Fruit fly (Drosophila melanogaster) whole organism, prepupa: Measurements from ENCODE around the gene Gr22e.

Source experiments
- CG10669 ChIP-seq: fragments of 200-800 bp; sonication (Bioruptor generic); optimal IDR thresholded peaks from 3 replicates; lab custom pipeline; 2018; ENCODE audit warnings: missing biosample characterization, mild to moderate bottlenecking, missing genetic modification characterization, moderate library complexity
- CG6854 ChIP-seq: fragments of 200-800 bp; sonication (Bioruptor generic); optimal IDR thresholded peaks from 2 replicates; lab custom pipeline; 2017; ENCODE audit warnings: missing biosample characterization, mild to moderate bottlenecking, missing genetic modification characterization
- Eip75B ChIP-seq: fragments of 200-800 bp; sonication (Bioruptor generic); optimal IDR thresholded peaks from 3 replicates; lab custom pipeline; 2016; ENCODE audit warnings: missing biosample characterization, missing genetic modification characterization
- achi ChIP-seq: fragments of 200-800 bp; sonication (Bioruptor generic); optimal IDR thresholded peaks from 3 replicates; lab custom pipeline; 2016; ENCODE audit warnings: missing biosample characterization, missing genetic modification characterization
- fd59A ChIP-seq: fragments of 200-800 bp; sonication (Bioruptor generic); optimal IDR thresholded peaks from 2 replicates; lab custom pipeline; 2017; ENCODE audit warnings: missing biosample characterization, mild to moderate bottlenecking, missing genetic modification characterization, missing genetic modification reagents

DNA sequence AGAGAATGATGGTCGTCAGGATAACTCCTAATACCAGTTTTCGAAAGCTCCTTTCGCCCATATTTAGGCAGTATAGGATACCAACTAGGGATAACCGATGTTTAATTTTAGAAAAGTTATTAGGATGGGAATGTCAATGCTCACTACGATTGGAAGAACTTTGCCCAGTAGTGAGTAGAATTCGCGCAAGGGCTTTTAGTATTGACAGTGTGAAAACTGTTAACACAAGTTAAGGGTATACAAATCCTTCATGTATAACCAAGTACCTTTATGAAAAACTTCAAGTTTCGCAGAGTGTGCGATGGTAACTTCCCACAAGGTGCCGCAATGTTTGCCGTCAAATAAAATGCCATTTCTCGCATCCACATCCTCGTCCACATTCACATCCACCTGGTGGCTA, 39.4 kb downstream of the Gr22e start, which contains the start of gene CG31933:
- no peak for TF ChIP-seq CG6854 (GFP tag; lab: Kevin White, UChicago)
- TF ChIP-seq Eip75B (GFP tag; lab: Kevin White, UChicago): no peak
- TF ChIP-seq fd59A (GFP tag; lab: Kevin White, UChicago): no peak
- no peak for TF ChIP-seq achi (GFP tag; lab: Kevin White, UChicago)
- no peak for TF ChIP-seq CG10669 (GFP tag; lab: Kevin White, UChicago)
